Fruit fly (Drosophila melanogaster) whole organism, embryonic: ENCODE results near the gene CG1910.
A peak's percentile ranks its signal among the peaks of the same experiment; 100 is the strongest.

Experiments
- Aef1 ChIP-seq: fragments of 200-800 bp; sonication (Bioruptor generic); IDR thresholded peaks from 3 replicates; pipeline ENCODE4 v1.3.6; 2022; ENCODE audit warnings: missing biosample characterization, missing genetic modification characterization
- Blimp-1 ChIP-seq: fragments of 200-800 bp; sonication (Bioruptor generic); optimal IDR thresholded peaks from 3 replicates; lab custom pipeline; 2018; ENCODE audit warnings: missing biosample characterization, missing genetic modification characterization, mild to moderate bottlenecking, moderate library complexity, missing genetic modification reagents
- CG1024 ChIP-seq: fragments of 200-800 bp; sonication (Bioruptor generic); IDR thresholded peaks from 2 replicates; pipeline ENCODE4 v1.3.6; 2022; ENCODE audit warnings: missing biosample characterization, missing genetic modification characterization
- CG10321 ChIP-seq: fragments of 200-800 bp; sonication (Bioruptor generic); IDR thresholded peaks from 2 replicates; pipeline ENCODE4 v1.3.6; 2022; ENCODE audit warnings: missing biosample characterization, missing genetic modification characterization
- CG10366 ChIP-seq: fragments of 200-800 bp; sonication (Bioruptor generic); IDR thresholded peaks from 2 replicates; pipeline ENCODE4 v1.3.6; 2022; ENCODE audit warnings: missing biosample characterization, missing genetic modification characterization
- CG10959 ChIP-seq: fragments of 200-800 bp; sonication (Bioruptor generic); IDR thresholded peaks from 2 replicates; pipeline ENCODE4 v1.3.6; 2022; ENCODE audit warnings: missing biosample characterization, missing genetic modification characterization
- CG15073 ChIP-seq: fragments of 200-800 bp; sonication (Bioruptor generic); optimal IDR thresholded peaks from 2 replicates; lab custom pipeline; 2016; ENCODE audit warnings: missing biosample characterization, missing genetic modification characterization
- CG2875 ChIP-seq: fragments of 200-800 bp; sonication (Bioruptor generic); optimal IDR thresholded peaks from 2 replicates; lab custom pipeline; 2017; ENCODE audit warnings: missing biosample characterization, mild to moderate bottlenecking, missing genetic modification characterization, missing genetic modification reagents
- CG30431 ChIP-seq: fragments of 200-800 bp; sonication (Bioruptor generic); optimal IDR thresholded peaks from 2 replicates; lab custom pipeline; 2017; ENCODE audit warnings: missing biosample characterization, missing genetic modification characterization
- CG33557 ChIP-seq: fragments of 200-800 bp; sonication (Bioruptor generic); optimal IDR thresholded peaks from 2 replicates; lab custom pipeline; 2019; ENCODE audit warnings: missing biosample characterization, mild to moderate bottlenecking, missing genetic modification characterization, moderate library complexity
- CG34224 ChIP-seq: fragments of 200-800 bp; sonication (Bioruptor generic); IDR thresholded peaks from 3 replicates; pipeline ENCODE4 v1.3.6; 2022; ENCODE audit warnings: missing biosample characterization, missing genetic modification characterization; ENCODE audit not compliant: partially characterized antibody
- CG4820 ChIP-seq: fragments of 200-800 bp; sonication (Bioruptor generic); optimal IDR thresholded peaks from 3 replicates; lab custom pipeline; 2016; ENCODE audit warnings: missing biosample characterization, missing genetic modification characterization
- CG7271 ChIP-seq: fragments of 200-800 bp; sonication (Bioruptor generic); optimal IDR thresholded peaks from 2 replicates; lab custom pipeline; 2018; ENCODE audit warnings: missing biosample characterization, mild to moderate bottlenecking, missing genetic modification characterization, moderate library complexity
- CG7745 ChIP-seq: fragments of 200-800 bp; sonication (Bioruptor generic); optimal IDR thresholded peaks from 2 replicates; lab custom pipeline; 2018; ENCODE audit warnings: missing biosample characterization, mild to moderate bottlenecking, missing genetic modification characterization, moderate library complexity
- CG8290 ChIP-seq, 3 experiments: fragments of 200-800 bp; sonication (Bioruptor generic); optimal IDR thresholded peaks; 2 replicates each; lab custom pipeline; 2016 to 2019; ENCODE audit warnings: missing biosample characterization in 3 of 3, missing genetic modification characterization in 3 of 3, mild to moderate bottlenecking in 2 of 3, moderate library complexity in 1 of 3
- CG8924 ChIP-seq: fragments of 200-800 bp; optimal IDR thresholded peaks from 3 replicates; lab custom pipeline; 2019; ENCODE audit warnings: missing biosample characterization, mild to moderate bottlenecking, missing genetic modification characterization, moderate library complexity
- CG9609 ChIP-seq: fragments of 200-800 bp; sonication (Bioruptor generic); optimal IDR thresholded peaks from 3 replicates; lab custom pipeline; 2016; ENCODE audit warnings: missing biosample characterization, missing genetic modification characterization
- CG9876 ChIP-seq: fragments of 200-800 bp; sonication (Bioruptor generic); optimal IDR thresholded peaks from 2 replicates; lab custom pipeline; 2016; ENCODE audit warnings: missing biosample characterization, missing genetic modification characterization
- CoRest ChIP-seq: fragments of 200-800 bp; sonication (Bioruptor generic); optimal IDR thresholded peaks from 3 replicates; lab custom pipeline; 2018; ENCODE audit warnings: missing biosample characterization, mild to moderate bottlenecking, missing genetic modification characterization, moderate library complexity
- D ChIP-seq, 2 experiments: fragments of 200-800 bp in 1 of 2; fragments of >200 bp in 1 of 2; sonication (Bioruptor generic) in 1 of 2; optimal IDR thresholded peaks; 2 replicates in 1 of 2; 3 replicates in 1 of 2; lab custom pipeline; 2017; ENCODE audit warnings: mild to moderate bottlenecking in 1 of 2, missing biosample characterization in 1 of 2, missing genetic modification characterization in 1 of 2, missing genetic modification reagents in 1 of 2
- D19A ChIP-seq: fragments of 200-800 bp; optimal IDR thresholded peaks from 3 replicates; lab custom pipeline; 2019; ENCODE audit warnings: missing biosample characterization, mild to moderate bottlenecking, missing genetic modification characterization, moderate library complexity
- Dad ChIP-seq: fragments of 200-800 bp; sonication (Bioruptor generic); optimal IDR thresholded peaks from 3 replicates; lab custom pipeline; 2016; ENCODE audit warnings: missing biosample characterization, missing genetic modification characterization
- Dip2 ChIP-seq: fragments of 200-800 bp; sonication (Bioruptor generic); IDR thresholded peaks from 2 replicates; pipeline ENCODE4 v1.3.6; 2022; ENCODE audit warnings: missing biosample characterization, missing genetic modification characterization
- Ets65A ChIP-seq: fragments of 200-800 bp; sonication (Bioruptor generic); peaks from one replicate; lab custom pipeline; 2016; ENCODE audit warnings: missing biosample characterization, missing genetic modification characterization
- Gug ChIP-seq: fragments of 200-800 bp; sonication (Bioruptor generic); IDR thresholded peaks from 4 replicates; pipeline ENCODE4 v1.3.6; 2022; ENCODE audit warnings: missing biosample characterization, missing genetic modification characterization
- Hr51 ChIP-seq, 2 experiments: fragments of 200-800 bp; sonication (Bioruptor generic); optimal IDR thresholded peaks; 2 replicates in 1 of 2; 3 replicates in 1 of 2; lab custom pipeline; 2016 to 2018; ENCODE audit warnings: missing biosample characterization in 2 of 2, missing genetic modification characterization in 2 of 2, mild to moderate bottlenecking in 1 of 2, moderate library complexity in 1 of 2
- Kr ChIP-seq: fragments of 200-800 bp; sonication (Bioruptor generic); optimal IDR thresholded peaks from 2 replicates; lab custom pipeline; 2017; ENCODE audit warnings: missing biosample characterization, mild to moderate bottlenecking, missing genetic modification characterization
- MTF-1 ChIP-seq: fragments of 200-800 bp; sonication (Bioruptor generic); optimal IDR thresholded peaks from 2 replicates; lab custom pipeline; 2018; ENCODE audit warnings: missing biosample characterization, mild to moderate bottlenecking, missing genetic modification characterization, borderline replicate concordance
- Rx ChIP-seq: fragments of 200-800 bp; sonication (Bioruptor generic); IDR thresholded peaks from 2 replicates; pipeline ENCODE4 v1.3.6; 2022; ENCODE audit warnings: missing biosample characterization, missing genetic modification characterization
- Spps ChIP-seq: fragments of 200-800 bp; sonication (Bioruptor generic); optimal IDR thresholded peaks from 2 replicates; lab custom pipeline; 2018; ENCODE audit warnings: missing biosample characterization, mild to moderate bottlenecking, missing genetic modification characterization
- ab ChIP-seq: fragments of 200-800 bp; sonication (Bioruptor generic); optimal IDR thresholded peaks from 2 replicates; lab custom pipeline; 2016; ENCODE audit warnings: missing biosample characterization, missing genetic modification characterization
- ase ChIP-seq: fragments of 200-800 bp; sonication (Bioruptor generic); IDR thresholded peaks from 3 replicates; pipeline ENCODE4 v1.3.6; 2022; ENCODE audit warnings: missing biosample characterization, missing genetic modification characterization
- bowl ChIP-seq: fragments of 200-800 bp; sonication (Bioruptor generic); IDR thresholded peaks from 2 replicates; pipeline ENCODE4 v1.3.6; 2022; ENCODE audit warnings: missing biosample characterization, missing genetic modification characterization
- crc ChIP-seq: fragments of 200-800 bp; sonication (Bioruptor generic); optimal IDR thresholded peaks from 2 replicates; lab custom pipeline; 2016; ENCODE audit warnings: missing biosample characterization, missing genetic modification characterization
- dpn ChIP-seq, 2 experiments: fragments of 200-800 bp; sonication (Bioruptor generic); optimal IDR thresholded peaks; 3 replicates each; lab custom pipeline; 2016; ENCODE audit warnings: missing biosample characterization in 2 of 2, missing genetic modification characterization in 2 of 2
- ewg ChIP-seq: fragments of 200-800 bp; sonication (Bioruptor generic); optimal IDR thresholded peaks from 3 replicates; lab custom pipeline; 2017; ENCODE audit warnings: mild to moderate bottlenecking, missing biosample characterization, missing genetic modification reagents, missing genetic modification characterization
- exex ChIP-seq: fragments of 200-800 bp; sonication (Bioruptor generic); optimal IDR thresholded peaks from 4 replicates; lab custom pipeline; 2018; ENCODE audit warnings: missing biosample characterization, mild to moderate bottlenecking, missing genetic modification characterization, moderate library complexity
- fd96Cb ChIP-seq: fragments of 200-800 bp; sonication (Bioruptor generic); optimal IDR thresholded peaks from 2 replicates; lab custom pipeline; 2018; ENCODE audit warnings: missing biosample characterization, mild to moderate bottlenecking, missing genetic modification characterization, moderate library complexity
- fu2 ChIP-seq: fragments of 200-800 bp; sonication (Bioruptor generic); optimal IDR thresholded peaks from 2 replicates; lab custom pipeline; 2016; ENCODE audit warnings: missing biosample characterization, missing genetic modification characterization
- gcm ChIP-seq: fragments of 200-800 bp; sonication (Bioruptor generic); optimal IDR thresholded peaks from 2 replicates; lab custom pipeline; 2019; ENCODE audit warnings: missing biosample characterization, mild to moderate bottlenecking, missing genetic modification characterization, moderate library complexity
- lov ChIP-seq, 2 experiments: fragments of 200-800 bp in 1 of 2; fragments of >200 bp in 1 of 2; sonication (Bioruptor generic) in 1 of 2; IDR thresholded peaks in 1 of 2; optimal IDR thresholded peaks in 1 of 2; 2 replicates in 1 of 2; 3 replicates in 1 of 2; pipeline versions ENCODE4 v1.3.6 to Lab custom; 2017 to 2022; ENCODE audit warnings: missing biosample characterization in 1 of 2, missing genetic modification characterization in 1 of 2
- mirr ChIP-seq: fragments of 200-800 bp; sonication (Bioruptor generic); optimal IDR thresholded peaks from 3 replicates; lab custom pipeline; 2018; ENCODE audit warnings: missing biosample characterization, mild to moderate bottlenecking, missing genetic modification characterization
- mld ChIP-seq: fragments of 200-800 bp; sonication (Bioruptor generic); IDR thresholded peaks from 3 replicates; pipeline ENCODE4 v1.3.6; 2022; ENCODE audit warnings: missing biosample characterization, missing genetic modification characterization; ENCODE audit not compliant: partially characterized antibody
- stc ChIP-seq: fragments of 200-800 bp; sonication (Bioruptor generic); IDR thresholded peaks from 2 replicates; pipeline ENCODE4 v1.3.6; 2022; ENCODE audit warnings: missing biosample characterization, missing genetic modification characterization
- unpg ChIP-seq: fragments of 200-800 bp; sonication (Bioruptor generic); optimal IDR thresholded peaks from 3 replicates; lab custom pipeline; 2018; ENCODE audit warnings: missing biosample characterization, mild to moderate bottlenecking, missing genetic modification characterization, moderate library complexity
- wek ChIP-seq: fragments of 200-800 bp; sonication (Bioruptor generic); optimal IDR thresholded peaks from 3 replicates; lab custom pipeline; 2018; ENCODE audit warnings: missing biosample characterization, mild to moderate bottlenecking, missing genetic modification characterization, moderate library complexity
- zen ChIP-seq: fragments of 200-800 bp; sonication (Bioruptor generic); optimal IDR thresholded peaks from 3 replicates; lab custom pipeline; 2018; ENCODE audit warnings: missing biosample characterization, mild to moderate bottlenecking, missing genetic modification characterization, moderate library complexity

Gene CG1910

dm6 chr3R:31704524-31705215 is 42.8 kb upstream of the CG1910 start (continued):
- TF ChIP-seq lov (optimal IDR thresholded peaks at IDR 0.05; lab: Kevin White, UChicago) (no peak), lov (GFP tag; IDR thresholded peaks at IDR 0.05; lab: Robert Waterston, UW) (peak; percentile 75; the same call in 2 of the 3 replicates), CG34224 (GFP tag; lab: Robert Waterston, UW) (no peak), CG9609 (GFP tag; lab: Kevin White, UChicago) (no peak), mld (no peak), dpn (GFP tag; optimal IDR thresholded peaks at IDR 0.05; lab: Kevin White, UChicago) (no peak), CG10321 (GFP tag; lab: Robert Waterston, UW) (no peak), gcm (GFP tag; lab: Kevin White, UChicago) (peak; percentile 72), CG8924 (tag; lab: Kevin White, UChicago) (peak; percentile 70), exex (tag; lab: Kevin White, UChicago) (no peak), mirr (GFP tag; lab: Kevin White, UChicago) (no peak), CG10366 (GFP tag; lab: Robert Waterston, UW) (peak; percentile 16; the same call in 1 of the 2 replicates), CG7745 (tag; lab: Kevin White, UChicago) (peak; percentile 64), crc (GFP tag; lab: Kevin White, UChicago) (no peak), Kr (peak; percentile 88), Rx (GFP tag; lab: Robert Waterston, UW) (no peak), ab (GFP tag; lab: Kevin White, UChicago) (no peak), CG9876 (GFP tag; lab: Kevin White, UChicago) (no peak), D19A (peak; percentile 28), Dad (GFP tag; lab: Kevin White, UChicago) (no peak), ewg (GFP tag; lab: Kevin White, UChicago) (no peak), Spps (tag; lab: Kevin White, UChicago) (peak; percentile 61), MTF-1 (GFP tag; lab: Kevin White, UChicago) (no peak), fu2 (GFP tag; lab: Kevin White, UChicago) (no peak), Blimp-1 (GFP tag; lab: Kevin White, UChicago) (no peak), zen (tag; lab: Kevin White, UChicago) (peak; percentile 88), Ets65A (no peak), Hr51 (GFP tag; optimal IDR thresholded peaks at IDR 0.05; lab: Kevin White, UChicago) (no peak), CG4820 (GFP tag; lab: Kevin White, UChicago) (peak; percentile 42), ase (GFP tag; lab: Robert Waterston, UW) (no peak), unpg (GFP tag; lab: Kevin White, UChicago) (peak; percentile 48), Aef1 (no peak), CG10959 (GFP tag; lab: Robert Waterston, UW) (peak; percentile 89), wek (no peak), CG1024 (peak; percentile 53), CoRest (tag; lab: Kevin White, UChicago) (peak; percentile 43), stc (GFP tag; lab: Robert Waterston, UW) (no peak), D (optimal IDR thresholded peaks at IDR 0.05; lab: Kevin White, UChicago) (peak; percentile 84), D (GFP tag; optimal IDR thresholded peaks at IDR 0.05; lab: Kevin White, UChicago) (peak; percentile 49), fd96Cb (peak; percentile 43), CG7271 (tag; lab: Kevin White, UChicago) (no peak), CG8290 (GFP tag; optimal IDR thresholded peaks at IDR 0.05; lab: Kevin White, UChicago) (peak; percentile 13), CG8290 (tag; optimal IDR thresholded peaks at IDR 0.05; lab: Kevin White, UChicago) (no peak), bowl (no peak), Dip2 (GFP tag; lab: Robert Waterston, UW) (no peak), CG2875 (GFP tag; lab: Kevin White, UChicago) (no peak), CG30431 (GFP tag; lab: Kevin White, UChicago) (peak; percentile 44), CG15073 (no peak), Gug (GFP tag; lab: Robert Waterston, UW) (no peak; the same call in 3 of the 4 replicates), CG33557 (GFP tag; lab: Kevin White, UChicago) (peak; percentile 76)
